Worm (Caenorhabditis elegans): Measurements from ENCODE around the gene cdgs-1.

ce11 chrIV:7849235-7849634, 33.7 kb upstream of the cdgs-1 start:
- TF ChIP-seq dmd-4 (tag; optimal IDR thresholded peaks at IDR 0.05; ENCODE audit: borderline replicate concordance) (no peak), hlh-30 (tag; optimal IDR thresholded peaks at IDR 0.05; ENCODE audit: insufficient read depth) (no peak), fkh-10 (GFP tag; optimal IDR thresholded peaks at IDR 0.05) (no peak), ama-1 (optimal IDR thresholded peaks at IDR 0.05) (no peak), lin-11 (tag; optimal IDR thresholded peaks at IDR 0.05) (no peak), eyg-1 (tag; optimal IDR thresholded peaks at IDR 0.05) (no peak), mec-3 (tag; optimal IDR thresholded peaks at IDR 0.05; ENCODE audit: borderline replicate concordance) (no peak), ceh-30 (tag; optimal IDR thresholded peaks at IDR 0.05) (no peak), ets-4 (tag; optimal IDR thresholded peaks at IDR 0.05) (no peak), ceh-24 (tag; optimal IDR thresholded peaks at IDR 0.05) (no peak), ceh-22 (tag; optimal IDR thresholded peaks at IDR 0.05) (no peak), unc-3 (GFP tag; conservative IDR thresholded peaks at IDR 0.05) (no peak), unc-3 (tag; optimal IDR thresholded peaks at IDR 0.05) (no peak), unc-86 (tag; optimal IDR thresholded peaks at IDR 0.05) (no peak), hlh-15 (tag; optimal IDR thresholded peaks at IDR 0.05) (no peak)

Data from whole organism, late embryonic.